Worm (Caenorhabditis elegans): ENCODE measurements around the gene C04E6.5.

C04E6.5 gene

ce11 chrV:5901833-5902232 is at the start of gene C04E6.5:
Gene C04E6.5, plus strand, starts transcription at chrV:5902133.
- no peak for TF ChIP-seq unc-62 (GFP tag; optimal IDR thresholded peaks at IDR 0.05)

- no peak for TF ChIP-seq unc-62 (GFP tag; optimal IDR thresholded peaks at IDR 0.05)
These were observed 39.3 kb upstream of the C04E6.5 start, which contains the start of gene F26F12.8 for ce11 chrV:5862479-5863188. Gene F26F12.8, minus strand, starts transcription at chrV:5862529.

ce11 chrV:5865085-5865484 is 36.8 kb upstream of the C04E6.5 start, which contains the start of gene F26F12.5:
Gene F26F12.5, minus strand, starts transcription at chrV:5865185.
- TF ChIP-seq unc-62 (GFP tag; optimal IDR thresholded peaks at IDR 0.05): no peak

ce11 chrV:5869227-5869626 is 32.7 kb upstream of the C04E6.5 start, which contains the start of gene F26F12.4:
Gene F26F12.4, minus strand, starts transcription at chrV:5869327.
- TF ChIP-seq unc-62 (GFP tag; optimal IDR thresholded peaks at IDR 0.05): no peak

ce11 chrV:5871759-5872158 is 30.2 kb upstream of the C04E6.5 start, which contains the start of gene C02G6.2:
Gene C02G6.2, plus strand, starts transcription at chrV:5872059.
- no peak for TF ChIP-seq unc-62 (GFP tag; optimal IDR thresholded peaks at IDR 0.05)

- no peak for TF ChIP-seq unc-62 (GFP tag; optimal IDR thresholded peaks at IDR 0.05)
These were observed 25.0 kb upstream of the C04E6.5 start for ce11 chrV:5876966-5877365.

- no peak for TF ChIP-seq unc-62 (GFP tag; optimal IDR thresholded peaks at IDR 0.05)
These were observed 21.9 kb upstream of the C04E6.5 start, which contains the start of gene C02G6.3 for ce11 chrV:5880064-5880463. Gene C02G6.3, plus strand, starts transcription at chrV:5880364.

- TF ChIP-seq unc-62 (GFP tag; optimal IDR thresholded peaks at IDR 0.05): no peak
These were observed 19.5 kb upstream of the C04E6.5 start for ce11 chrV:5882429-5882828.

ce11 chrV:5883735-5884134 is 18.2 kb upstream of the C04E6.5 start, which contains the start of gene C04E6.8:
Gene C04E6.8, minus strand, starts transcription at chrV:5883835.
- TF ChIP-seq unc-62 (GFP tag; optimal IDR thresholded peaks at IDR 0.05): no peak

ce11 chrV:5888820-5889219 is 13.1 kb upstream of the C04E6.5 start:
- no peak for TF ChIP-seq unc-62 (GFP tag; optimal IDR thresholded peaks at IDR 0.05)

ce11 chrV:5891204-5891603 is 10.7 kb upstream of the C04E6.5 start:
- no peak for TF ChIP-seq unc-62 (GFP tag; optimal IDR thresholded peaks at IDR 0.05)

ce11 chrV:5893015-5893414 is 8.9 kb upstream of the C04E6.5 start, which contains the start of gene C04E6.7:
Gene C04E6.7, plus strand, starts transcription at chrV:5893315.
- TF ChIP-seq unc-62 (GFP tag; optimal IDR thresholded peaks at IDR 0.05): no peak

ce11 chrV:5895021-5895420 is 6.9 kb upstream of the C04E6.5 start, which contains the start of gene grd-9:
Gene grd-9, plus strand, starts transcription at chrV:5895321.
- no peak for TF ChIP-seq unc-62 (GFP tag; optimal IDR thresholded peaks at IDR 0.05)

- no peak for TF ChIP-seq unc-62 (GFP tag; optimal IDR thresholded peaks at IDR 0.05)
These were observed 2.0 kb upstream of the C04E6.5 start, which contains the start of gene srd-16 for ce11 chrV:5899940-5900339. Gene srd-16, minus strand, starts transcription at chrV:5900040.

ce11 chrV:5906252-5906651 is 4.3 kb downstream of the C04E6.5 start, which contains the start of gene srd-15:
Gene srd-15, minus strand, starts transcription at chrV:5906352.
- no peak for TF ChIP-seq unc-62 (GFP tag; optimal IDR thresholded peaks at IDR 0.05)

- no peak for TF ChIP-seq unc-62 (GFP tag; optimal IDR thresholded peaks at IDR 0.05)
These were observed 5.2 kb downstream of the C04E6.5 start, which contains the start of gene C04E6.4 for ce11 chrV:5907090-5907489. Gene C04E6.4, plus strand, starts transcription at chrV:5907390.

ce11 chrV:5912426-5912825 is 10.5 kb downstream of the C04E6.5 start, which contains the start of gene C04E6.13:
Gene C04E6.13, plus strand, starts transcription at chrV:5912726.
- TF ChIP-seq unc-62 (GFP tag; optimal IDR thresholded peaks at IDR 0.05): no peak

Measured in whole organism, dauer.